Worm (Caenorhabditis elegans) whole organism, late embryonic: ENCODE results near the gene C29E4.11.

Source experiments
- T23F11.4 ChIP-seq: fragments of 200-800 bp; sonication (Bioruptor generic); optimal IDR thresholded peaks from 2 replicates; lab custom pipeline; 2018; ENCODE audit warnings: mild to moderate bottlenecking, missing genetic modification characterization, missing compliant biosample characterization
- dve-1 ChIP-seq: sonication (generic microtip); optimal IDR thresholded peaks from 2 replicates; lab custom pipeline; 2017; ENCODE audit warnings: antibody characterized with exemption, mild to moderate bottlenecking, missing genetic modification characterization, missing compliant biosample characterization
- elt-2 ChIP-seq: sonication (generic microtip); optimal IDR thresholded peaks from 2 replicates; lab custom pipeline; 2016; ENCODE audit warnings: missing genetic modification reagents, missing genetic modification characterization, missing compliant biosample characterization
- fkh-10 ChIP-seq: fragments of 150-350 bp; optimal IDR thresholded peaks from 2 replicates; lab custom pipeline; 2014; ENCODE audit warnings: missing biosample characterization, missing genetic modification reagents, missing genetic modification characterization
- lin-11 ChIP-seq: fragments of 200-800 bp; sonication (Bioruptor generic); optimal IDR thresholded peaks from 2 replicates; lab custom pipeline; 2018; ENCODE audit warnings: mild to moderate bottlenecking, missing genetic modification characterization, missing compliant biosample characterization
- nfya-1 ChIP-seq: sonication (generic microtip); optimal IDR thresholded peaks from 2 replicates; lab custom pipeline; 2017; ENCODE audit warnings: missing genetic modification characterization, mild to moderate bottlenecking, missing compliant biosample characterization, antibody characterized with exemption, moderate library complexity
- npax-4 ChIP-seq: sonication (generic microtip); optimal IDR thresholded peaks from 2 replicates; lab custom pipeline; 2016; ENCODE audit warnings: missing genetic modification characterization, missing compliant biosample characterization
- sox-4 ChIP-seq: sonication (generic microtip); optimal IDR thresholded peaks from 2 replicates; lab custom pipeline; 2017; ENCODE audit warnings: mild to moderate bottlenecking, missing genetic modification characterization, inconsistent platforms, missing compliant biosample characterization
- unc-86 ChIP-seq: sonication (generic microtip); optimal IDR thresholded peaks from 2 replicates; lab custom pipeline; 2016; ENCODE audit warnings: missing genetic modification characterization, missing compliant biosample characterization

DNA sequence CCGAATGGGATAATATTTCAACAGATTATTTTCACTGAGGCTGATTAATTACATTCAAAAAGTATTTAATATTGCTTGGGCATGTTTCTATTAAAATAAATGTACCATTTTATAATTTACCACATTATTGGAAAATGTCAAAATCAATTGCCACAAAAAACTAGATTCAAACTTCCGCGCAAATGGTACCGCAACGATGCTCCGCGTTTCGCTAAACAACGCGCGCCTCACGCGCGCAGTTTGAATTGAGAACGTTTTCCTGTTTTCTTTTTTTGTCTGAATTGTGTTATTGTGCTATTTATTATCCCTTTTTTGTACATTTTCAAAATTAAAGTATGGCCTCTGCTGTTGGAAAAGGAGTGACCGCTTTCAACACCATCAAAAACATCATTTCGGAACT lies 17.1 kb downstream of the C29E4.11 start, which contains the start of gene C29E4.12:
- TF ChIP-seq npax-4 (no peak), elt-2 (tag; lab: Kevin White, UChicago) (no peak), T23F11.4 (GFP tag; lab: Kevin White, UChicago) (no peak), fkh-10 (GFP tag; lab: Kevin White, UChicago) (no peak), lin-11 (tag; lab: Kevin White, UChicago) (no peak), sox-4 (no peak), dve-1 (tag; lab: Kevin White, UChicago) (no peak), unc-86 (no peak), nfya-1 (tag; lab: Kevin White, UChicago) (peak; percentile 56)
